Fruit fly (Drosophila melanogaster): ENCODE measurements around the gene ich.

- TF ChIP-seq CG12605 (GFP tag; IDR thresholded peaks at IDR 0.05) (0 out of 2 replicates have a peak, but pooled peaks have one; percentile 23), CG14655 (GFP tag; optimal IDR thresholded peaks at IDR 0.05) (peak; percentile 46), CG32121 (GFP tag; IDR thresholded peaks at IDR 0.05) (peak; percentile 53; the same call in 1 of the 2 replicates), D1 (tag; optimal IDR thresholded peaks at IDR 0.05) (no peak), CG8301 (tag; optimal IDR thresholded peaks at IDR 0.05) (peak; percentile 58), Ets98B (GFP tag; IDR thresholded peaks at IDR 0.05) (no peak), fd96Ca (GFP tag; IDR thresholded peaks at IDR 0.05) (no peak), Pif1A (GFP tag; optimal IDR thresholded peaks at IDR 0.05) (peak; percentile 1), gl (tag; optimal IDR thresholded peaks at IDR 0.05) (no peak), CG10348 (GFP tag; IDR thresholded peaks at IDR 0.05) (no peak), CG9948 (tag; optimal IDR thresholded peaks at IDR 0.05) (peak; percentile 2), Snoo (tag; optimal IDR thresholded peaks at IDR 0.05) (no peak), EcR (GFP tag; optimal IDR thresholded peaks at IDR 0.05) (no peak), CG4496 (GFP tag; IDR thresholded peaks at IDR 0.05) (peak; percentile 26; the same call in 1 of the 3 replicates)
These were observed 44.0 kb downstream of the ich start for dm6 chr3R:8918818-8919217.

Data from whole organism, pupa.